Worm (Caenorhabditis elegans) whole organism, L3 larva: Measurements from ENCODE around the gene snb-6.

Experiments
- ama-1 ChIP-seq: fragments of 150-350 bp; optimal IDR thresholded peaks from 2 replicates; lab custom pipeline; 2018
- elt-3 ChIP-seq, 3 experiments: fragments of 150-350 bp in 1 of 3; sonication (generic microtip) in 2 of 3; optimal IDR thresholded peaks; 2 replicates in 2 of 3; 4 replicates in 1 of 3; lab custom pipeline; 2014 to 2017; ENCODE audit warnings: missing biosample characterization in 3 of 3, missing genetic modification characterization in 3 of 3
- eor-1 ChIP-seq, 2 experiments: fragments of 150-350 bp; optimal IDR thresholded peaks; 2 replicates each; lab custom pipeline; 2014 to 2018; ENCODE audit warnings: missing biosample characterization in 2 of 2, missing genetic modification characterization in 2 of 2
- nhr-11 ChIP-seq: fragments of 150-350 bp; optimal IDR thresholded peaks from 2 replicates; lab custom pipeline; 2014; ENCODE audit warnings: missing biosample characterization, missing genetic modification characterization
- nhr-25 ChIP-seq: sonication (generic microtip); optimal IDR thresholded peaks from 2 replicates; lab custom pipeline; 2017; ENCODE audit warnings: missing biosample characterization, missing genetic modification characterization
- pha-4 ChIP-seq: fragments of 150-350 bp; optimal IDR thresholded peaks from 2 replicates; lab custom pipeline; 2014; ENCODE audit warnings: missing biosample characterization, missing genetic modification reagents, missing genetic modification characterization
- pqm-1 ChIP-seq: fragments of 150-350 bp; optimal IDR thresholded peaks from 2 replicates; lab custom pipeline; 2017; ENCODE audit warnings: missing biosample characterization, missing genetic modification characterization, inconsistent platforms
- ztf-11 ChIP-seq: fragments of 150-350 bp; optimal IDR thresholded peaks from 2 replicates; lab custom pipeline; 2014; ENCODE audit warnings: missing biosample characterization, missing genetic modification characterization

DNA sequence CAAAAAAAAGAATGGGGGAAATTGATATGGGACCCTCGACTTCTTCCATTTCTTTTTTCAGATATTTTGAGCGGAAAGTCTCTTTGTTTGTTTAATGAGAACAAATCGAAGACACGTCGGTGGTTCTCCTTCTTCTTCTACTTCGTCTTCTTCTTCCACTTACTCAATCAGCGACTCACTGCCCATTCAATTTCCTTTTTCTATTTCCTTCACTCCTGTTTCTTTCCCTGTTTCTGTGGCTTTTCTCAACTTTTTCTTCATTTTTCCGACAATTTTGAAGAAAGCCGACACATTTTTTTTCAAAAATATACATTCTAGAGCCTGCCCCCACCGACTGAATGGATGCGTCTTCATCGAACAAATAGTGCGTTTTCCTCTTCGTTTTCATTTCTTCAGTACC is 23.6 kb downstream of the snb-6 start, which contains the start of gene F46C5.4:
- TF ChIP-seq elt-3 (tag; optimal IDR thresholded peaks at IDR 0.05; lab: Kevin White, UChicago) (no peak), nhr-11 (tag; lab: Kevin White, UChicago) (no peak), nhr-25 (tag; lab: Kevin White, UChicago) (no peak), pha-4 (tag; lab: Kevin White, UChicago) (no peak), eor-1 (tag; optimal IDR thresholded peaks at IDR 0.05; lab: Kevin White, UChicago) (no peak), ama-1 (lab: Kevin White, UChicago) (no peak), ztf-11 (tag; lab: Kevin White, UChicago) (no peak), pqm-1 (tag; lab: Kevin White, UChicago) (no peak)
